Worm (Caenorhabditis elegans) whole organism, L4 larva: Measurements from ENCODE around the gene far-5.
A peak's percentile ranks its signal among the peaks of the same experiment; 100 is the strongest.

Experiments
- D1046.2 ChIP-seq: fragments of 200-800 bp; sonication (Bioruptor generic); IDR thresholded peaks from 2 replicates; pipeline ENCODE4 v1.3.6; 2022; ENCODE audit warnings: missing genetic modification characterization, missing compliant biosample characterization
- T20F7.1 ChIP-seq: fragments of 200-800 bp; sonication (Bioruptor generic); optimal IDR thresholded peaks from 2 replicates; lab custom pipeline; 2018; ENCODE audit warnings: mild to moderate bottlenecking, missing genetic modification characterization, missing compliant biosample characterization
- aha-1 ChIP-seq: fragments of 150-350 bp; peaks from one replicate; lab custom pipeline; 2014; ENCODE audit warnings: missing biosample characterization, missing genetic modification characterization
- attf-4 ChIP-seq: sonication (generic microtip); optimal IDR thresholded peaks from 3 replicates; lab custom pipeline; 2017; ENCODE audit warnings: missing biosample characterization, missing genetic modification characterization
- ceh-20 ChIP-seq: fragments of 200-800 bp; sonication (Bioruptor generic); IDR thresholded peaks from 2 replicates; pipeline ENCODE4 v1.3.6; 2022; ENCODE audit warnings: missing genetic modification reagents, missing genetic modification characterization, missing compliant biosample characterization
- ceh-44 ChIP-seq: fragments of 200-800 bp; sonication (Bioruptor generic); IDR thresholded peaks from 2 replicates; pipeline ENCODE4 v1.3.6; 2022; ENCODE audit warnings: missing genetic modification reagents, missing genetic modification characterization, missing compliant biosample characterization
- ceh-62 ChIP-seq: sonication (generic microtip); optimal IDR thresholded peaks from 2 replicates; lab custom pipeline; 2017; ENCODE audit warnings: missing biosample characterization, missing genetic modification characterization
- dmd-9 ChIP-seq: fragments of 200-800 bp; sonication (Bioruptor generic); IDR thresholded peaks from 2 replicates; pipeline ENCODE4 v1.3.6; 2022; ENCODE audit warnings: missing genetic modification reagents, missing genetic modification characterization, missing compliant biosample characterization
- dve-1 ChIP-seq: sonication (generic microtip); optimal IDR thresholded peaks from 2 replicates; lab custom pipeline; 2017; ENCODE audit warnings: antibody characterized with exemption, mild to moderate bottlenecking, missing genetic modification characterization, missing compliant biosample characterization; ENCODE audit not compliant: insufficient read depth
- egl-27 ChIP-seq: sonication (generic microtip); optimal IDR thresholded peaks from 3 replicates; lab custom pipeline; 2017; ENCODE audit warnings: missing biosample characterization, missing genetic modification reagents, missing genetic modification characterization
- hif-1 ChIP-seq, 2 experiments: sonication (generic microtip); optimal IDR thresholded peaks; 2 replicates each; lab custom pipeline; 2016 to 2017; ENCODE audit warnings: missing compliant biosample characterization in 2 of 2, missing genetic modification characterization in 2 of 2, missing genetic modification reagents in 2 of 2, missing genotype in 2 of 2, mild to moderate bottlenecking in 1 of 2
- hlh-11 ChIP-seq: fragments of 200-800 bp; sonication (Bioruptor generic); optimal IDR thresholded peaks from 2 replicates; lab custom pipeline; 2018; ENCODE audit warnings: mild to moderate bottlenecking, missing genetic modification characterization, missing compliant biosample characterization
- jun-1 ChIP-seq: fragments of 150-350 bp; optimal IDR thresholded peaks from 2 replicates; lab custom pipeline; 2014; ENCODE audit warnings: missing biosample characterization, missing genetic modification reagents, missing genetic modification characterization
- lin-38 ChIP-seq: fragments of 200-800 bp; sonication (Bioruptor generic); IDR thresholded peaks from 2 replicates; pipeline ENCODE4 v1.3.6; 2022; ENCODE audit warnings: missing genetic modification reagents, missing genetic modification characterization, missing compliant biosample characterization
- mdl-1 ChIP-seq, 2 experiments: fragments of 150-350 bp in 1 of 2; sonication (generic microtip) in 1 of 2; optimal IDR thresholded peaks; 2 replicates each; lab custom pipeline; 2014 to 2017; ENCODE audit warnings: missing biosample characterization in 2 of 2, missing genetic modification characterization in 2 of 2
- mdt-29 ChIP-seq: fragments of 200-800 bp; sonication (Bioruptor generic); IDR thresholded peaks from 2 replicates; pipeline ENCODE4 v1.3.6; 2022; ENCODE audit warnings: missing genetic modification reagents, missing genetic modification characterization, missing compliant biosample characterization
- mep-1 ChIP-seq: fragments of 150-350 bp; sonication (generic microtip); optimal IDR thresholded peaks from 3 replicates; lab custom pipeline; 2014; ENCODE audit warnings: missing biosample characterization, missing genetic modification characterization
- mes-2 ChIP-seq: sonication (generic microtip); optimal IDR thresholded peaks from 2 replicates; lab custom pipeline; 2016; ENCODE audit warnings: missing genotype, mild to moderate bottlenecking, missing genetic modification characterization, missing compliant biosample characterization; ENCODE audit not compliant: poor library complexity, severe bottlenecking
- mxl-2 ChIP-seq: fragments of 200-800 bp; sonication (Bioruptor generic); conservative IDR thresholded peaks from 2 replicates; pipeline ENCODE4 v1.3.6; 2022; ENCODE audit warnings: missing genetic modification reagents, missing genetic modification characterization, missing compliant biosample characterization
- nhr-10 ChIP-seq: fragments of 150-350 bp; optimal IDR thresholded peaks from 2 replicates; lab custom pipeline; 2014; ENCODE audit warnings: missing biosample characterization, missing genetic modification characterization
- nhr-111 ChIP-seq: fragments of 200-800 bp; sonication (Bioruptor generic); optimal IDR thresholded peaks from 2 replicates; lab custom pipeline; 2018; ENCODE audit warnings: mild to moderate bottlenecking, missing genetic modification characterization, missing compliant biosample characterization
- nhr-25 ChIP-seq: sonication (generic microtip); optimal IDR thresholded peaks from 2 replicates; lab custom pipeline; 2017; ENCODE audit warnings: missing genetic modification characterization, mild to moderate bottlenecking, missing compliant biosample characterization, antibody characterized with exemption, moderate library complexity, borderline replicate concordance; ENCODE audit not compliant: insufficient read depth
- nhr-28 ChIP-seq: fragments of 150-350 bp; optimal IDR thresholded peaks from 2 replicates; lab custom pipeline; 2014; ENCODE audit warnings: missing biosample characterization, missing genetic modification characterization
- nhr-42 ChIP-seq: fragments of 200-800 bp; sonication (Bioruptor generic); IDR thresholded peaks from 2 replicates; pipeline ENCODE4 v1.3.6; 2022; ENCODE audit warnings: missing genetic modification characterization, missing compliant biosample characterization
- pha-4 ChIP-seq, 2 experiments: fragments of 150-350 bp in 1 of 2; fragments of 200-800 bp in 1 of 2; sonication (Bioruptor generic) in 1 of 2; IDR thresholded peaks in 1 of 2; optimal IDR thresholded peaks in 1 of 2; 2 replicates each; pipeline versions ENCODE4 v1.3.6 to Lab custom; 2014 to 2022; ENCODE audit warnings: missing genetic modification characterization in 2 of 2, missing genetic modification reagents in 2 of 2, missing biosample characterization in 1 of 2, missing compliant biosample characterization in 1 of 2
- pqm-1 ChIP-seq: sonication (generic microtip); optimal IDR thresholded peaks from 2 replicates; lab custom pipeline; 2017; ENCODE audit warnings: missing biosample characterization, missing genetic modification characterization
- saeg-2 ChIP-seq: fragments of 200-800 bp; sonication (Bioruptor generic); IDR thresholded peaks from 2 replicates; pipeline ENCODE4 v1.3.6; 2022; ENCODE audit warnings: missing genetic modification reagents, missing genetic modification characterization, missing compliant biosample characterization
- spr-3 ChIP-seq: fragments of 200-800 bp; sonication (Bioruptor generic); optimal IDR thresholded peaks from 2 replicates; lab custom pipeline; 2018; ENCODE audit warnings: mild to moderate bottlenecking, missing genetic modification characterization, missing compliant biosample characterization
- tra-1 ChIP-seq: fragments of 200-800 bp; sonication (Bioruptor generic); IDR thresholded peaks from 2 replicates; pipeline ENCODE4 v1.3.6; 2022; ENCODE audit warnings: missing genetic modification reagents, missing genetic modification characterization, missing compliant biosample characterization
- vab-7 ChIP-seq: fragments of 200-800 bp; sonication (Bioruptor generic); IDR thresholded peaks from 2 replicates; pipeline ENCODE4 v1.3.6; 2022; ENCODE audit warnings: missing genetic modification reagents, missing genetic modification characterization, missing compliant biosample characterization
- zip-11 ChIP-seq: fragments of 200-800 bp; sonication (Bioruptor generic); IDR thresholded peaks from 2 replicates; pipeline ENCODE4 v1.3.6; 2022; ENCODE audit warnings: missing genetic modification characterization, missing compliant biosample characterization

Gene far-5

DNA sequence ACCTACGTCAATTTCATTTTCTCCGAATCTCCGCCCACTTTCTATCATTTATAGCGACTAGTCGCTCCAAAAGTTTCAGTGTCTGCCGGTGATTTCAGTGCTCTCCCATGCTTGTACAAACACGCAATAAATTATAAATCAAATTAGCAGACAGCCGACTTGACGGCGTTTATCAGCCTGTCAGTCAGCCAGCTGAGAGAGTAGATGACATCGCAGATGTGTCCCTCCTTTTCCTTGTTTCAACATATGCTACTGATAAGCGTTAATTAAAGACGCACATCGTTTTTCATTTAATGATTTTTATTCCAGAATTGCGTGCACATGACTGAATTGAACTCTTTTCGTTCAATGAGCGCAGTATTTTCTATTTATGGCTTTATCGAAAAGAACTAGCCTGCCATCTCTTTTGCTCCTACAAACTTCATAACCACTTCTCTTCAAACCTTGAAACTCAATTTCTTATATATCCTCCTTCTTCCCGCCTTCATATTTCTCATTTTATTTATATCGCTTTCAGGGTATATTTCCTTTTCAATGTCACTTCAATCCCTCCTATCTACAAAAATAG, 47.9 kb downstream of the far-5 start, which contains the start of gene lap-2 (continued):
- no peak for TF ChIP-seq nhr-111 (GFP tag; lab: Kevin White, UChicago)
- no peak for TF ChIP-seq vab-7 (GFP tag; lab: Robert Waterston, UW)
- TF ChIP-seq zip-11 (GFP tag; lab: Robert Waterston, UW) = no peak
- TF ChIP-seq tra-1 (GFP tag; lab: Robert Waterston, UW) = peak; percentile 96
- TF ChIP-seq mes-2 (tag; lab: Kevin White, UChicago) = peak; percentile 18
- TF ChIP-seq hif-1 (tag; optimal IDR thresholded peaks at IDR 0.05; lab: Kevin White, UChicago) = peak in 1 of 2 experiments; percentile 32
- no peak for TF ChIP-seq ceh-44
- TF ChIP-seq nhr-10 (tag; lab: Kevin White, UChicago) = no peak
- no peak for TF ChIP-seq mxl-2
- TF ChIP-seq aha-1 (tag; lab: Kevin White, UChicago) = peak; percentile 25
- no peak for TF ChIP-seq egl-27 (tag; lab: Kevin White, UChicago)
- no peak; the same call in 1 of the 2 replicates for TF ChIP-seq pha-4 (GFP tag; IDR thresholded peaks at IDR 0.05; lab: Robert Waterston, UW)
- no peak for TF ChIP-seq pha-4 (tag; optimal IDR thresholded peaks at IDR 0.05; lab: Kevin White, UChicago)
- TF ChIP-seq mdt-29 (GFP tag; lab: Robert Waterston, UW) = 0 out of 2 replicates have a peak, but pooled peaks have one; percentile 44
- TF ChIP-seq ceh-20 (GFP tag; lab: Robert Waterston, UW) = peak; percentile 93
- no peak for TF ChIP-seq attf-4 (tag; lab: Kevin White, UChicago)

DNA sequence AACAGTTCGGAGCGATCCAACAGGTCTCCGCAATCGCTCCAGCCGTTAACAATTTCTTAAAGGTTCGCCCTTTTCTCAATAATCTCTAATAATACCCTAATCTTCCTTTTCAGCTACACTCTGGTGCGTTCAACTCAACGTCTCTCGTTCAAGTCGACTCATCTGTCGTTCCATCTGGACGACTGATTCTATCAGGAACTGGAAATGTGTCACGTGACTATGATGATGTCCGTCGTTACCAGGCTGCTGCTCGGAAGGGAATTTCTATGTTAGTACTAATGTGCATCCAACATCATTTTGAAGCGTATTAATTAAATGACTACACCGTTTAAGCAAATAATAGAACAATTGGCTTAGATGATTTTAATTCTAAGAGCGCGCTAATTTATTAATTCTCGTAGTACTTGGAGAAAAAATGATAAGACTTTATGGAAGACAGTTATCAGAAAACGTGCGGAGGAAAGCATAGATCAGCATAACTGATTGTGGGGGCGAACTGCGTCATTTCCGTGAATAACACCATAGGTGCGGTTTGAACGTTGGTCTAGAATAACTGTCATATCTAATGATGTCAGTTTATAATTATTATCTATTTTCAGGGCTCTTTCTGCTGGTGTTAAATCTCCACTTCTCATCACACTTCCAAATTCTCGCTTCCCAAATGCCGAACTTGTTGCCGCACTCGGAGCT, 48.6 kb downstream of the far-5 start:
- TF ChIP-seq nhr-25 (tag; lab: Kevin White, UChicago) = no peak
- no peak for TF ChIP-seq T20F7.1
- TF ChIP-seq mdl-1 (tag; optimal IDR thresholded peaks at IDR 0.05; lab: Kevin White, UChicago) = no peak
- no peak for TF ChIP-seq mep-1 (tag; lab: Kevin White, UChicago)
- peak; percentile 17 for TF ChIP-seq pqm-1
- TF ChIP-seq nhr-28 = peak; percentile 50
- TF ChIP-seq lin-38 (GFP tag; lab: Robert Waterston, UW) = peak; percentile 25; the same call in 1 of the 2 replicates
- TF ChIP-seq saeg-2 (GFP tag; lab: Robert Waterston, UW) = no peak
- peak; percentile 26 for TF ChIP-seq dve-1
- 0 out of 2 replicates have a peak, but pooled peaks have one; percentile 13 for TF ChIP-seq D1046.2 (GFP tag; lab: Robert Waterston, UW)
- no peak for TF ChIP-seq jun-1 (tag; lab: Kevin White, UChicago)
- TF ChIP-seq hlh-11 (tag; lab: Kevin White, UChicago) = peak; percentile 4

DNA sequence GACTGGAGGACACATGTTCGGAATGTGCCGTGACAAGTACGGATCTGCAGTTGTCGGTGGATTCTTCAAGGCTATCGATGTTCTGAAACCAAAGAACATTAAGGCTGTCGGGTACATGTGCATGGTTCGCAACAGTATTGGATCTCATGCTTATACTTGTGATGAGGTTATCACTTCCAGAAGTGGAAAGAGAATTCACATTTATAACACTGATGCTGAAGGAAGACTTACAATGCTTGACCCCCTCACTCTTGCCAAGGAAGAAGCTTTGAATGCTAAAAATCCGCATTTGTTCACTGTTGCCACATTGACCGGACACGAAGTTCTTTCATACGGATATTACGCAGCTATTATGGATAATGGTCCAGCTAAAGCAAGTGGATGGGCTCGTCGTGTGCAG, 49.6 kb downstream of the far-5 start:
- no peak for TF ChIP-seq spr-3
- TF ChIP-seq aha-1 (tag; lab: Kevin White, UChicago) = peak; percentile 96
- TF ChIP-seq nhr-42 (GFP tag; lab: Robert Waterston, UW) = no peak
- no peak for TF ChIP-seq ceh-62 (tag; lab: Kevin White, UChicago)
- 0 out of 2 replicates have a peak, but pooled peaks have one; percentile 12 for TF ChIP-seq dmd-9 (GFP tag; lab: Robert Waterston, UW)
